Fruit fly (Drosophila melanogaster) whole organism, embryonic: ENCODE measurements around the gene CG5180.
A peak's percentile ranks its signal among the peaks of the same experiment; 100 is the strongest.

Source experiments
- CG10979 ChIP-seq: fragments of 200-800 bp; sonication (Bioruptor generic); optimal IDR thresholded peaks from 2 replicates; lab custom pipeline; 2018; ENCODE audit warnings: missing biosample characterization, mild to moderate bottlenecking, missing genetic modification characterization, moderate library complexity
- CG11696 ChIP-seq: fragments of 200-800 bp; sonication (Bioruptor generic); IDR thresholded peaks from 2 replicates; pipeline ENCODE4 v1.3.6; 2022; ENCODE audit warnings: missing biosample characterization, missing genetic modification characterization
- CG12744 ChIP-seq: fragments of 200-800 bp; sonication (Bioruptor generic); optimal IDR thresholded peaks from 2 replicates; lab custom pipeline; 2016; ENCODE audit warnings: missing biosample characterization, missing genetic modification characterization
- CG14965 ChIP-seq: fragments of 200-800 bp; sonication (Bioruptor generic); optimal IDR thresholded peaks from 2 replicates; lab custom pipeline; 2016; ENCODE audit warnings: missing biosample characterization, missing genetic modification characterization, borderline replicate concordance
- CG1603 ChIP-seq: fragments of 200-800 bp; sonication (Bioruptor generic); optimal IDR thresholded peaks from 2 replicates; lab custom pipeline; 2019; ENCODE audit warnings: missing biosample characterization, mild to moderate bottlenecking, missing genetic modification characterization, moderate library complexity
- CG17829 ChIP-seq: fragments of 200-800 bp; optimal IDR thresholded peaks from 2 replicates; lab custom pipeline; 2019; ENCODE audit warnings: missing biosample characterization, mild to moderate bottlenecking, missing genetic modification characterization, moderate library complexity
- CG31441 ChIP-seq: fragments of 200-800 bp; sonication (Bioruptor generic); IDR thresholded peaks from 2 replicates; pipeline ENCODE4 v1.3.6; 2022; ENCODE audit warnings: missing biosample characterization, missing genetic modification characterization
- CG3281 ChIP-seq: fragments of 200-800 bp; sonication (Bioruptor generic); optimal IDR thresholded peaks from 3 replicates; lab custom pipeline; 2017; ENCODE audit warnings: missing biosample characterization, mild to moderate bottlenecking, missing genetic modification characterization
- CG3847 ChIP-seq: fragments of 200-800 bp; sonication (Bioruptor generic); IDR thresholded peaks from 2 replicates; pipeline ENCODE4 v1.3.6; 2022; ENCODE audit warnings: missing biosample characterization, missing genetic modification characterization
- CG3995 ChIP-seq: fragments of 200-800 bp; sonication (Bioruptor generic); optimal IDR thresholded peaks from 3 replicates; lab custom pipeline; 2016; ENCODE audit warnings: missing biosample characterization, missing genetic modification characterization
- CG4282 ChIP-seq: fragments of 200-800 bp; sonication (Bioruptor generic); optimal IDR thresholded peaks from 2 replicates; lab custom pipeline; 2016; ENCODE audit warnings: missing biosample characterization, missing genetic modification characterization
- CG4360 ChIP-seq: fragments of 200-800 bp; sonication (Bioruptor generic); IDR thresholded peaks from 2 replicates; pipeline ENCODE4 v1.3.6; 2022; ENCODE audit warnings: missing biosample characterization, missing genetic modification characterization
- CG4617 ChIP-seq: fragments of 200-800 bp; sonication (Bioruptor generic); optimal IDR thresholded peaks from 3 replicates; lab custom pipeline; 2016; ENCODE audit warnings: missing biosample characterization, missing genetic modification characterization, borderline replicate concordance
- CG6791 ChIP-seq: fragments of 200-800 bp; sonication (Bioruptor generic); IDR thresholded peaks from 3 replicates; pipeline ENCODE4 v1.3.6; 2022; ENCODE audit warnings: missing biosample characterization, missing genetic modification characterization; ENCODE audit not compliant: partially characterized antibody
- CG6813 ChIP-seq: fragments of 200-800 bp; sonication (Bioruptor generic); optimal IDR thresholded peaks from 2 replicates; lab custom pipeline; 2017; ENCODE audit warnings: missing biosample characterization, missing genetic modification characterization, mild to moderate bottlenecking, moderate library complexity, missing genetic modification reagents
- CG8290 ChIP-seq, 3 experiments: fragments of 200-800 bp; sonication (Bioruptor generic); optimal IDR thresholded peaks; 2 replicates each; lab custom pipeline; 2016 to 2019; ENCODE audit warnings: missing biosample characterization in 3 of 3, missing genetic modification characterization in 3 of 3, mild to moderate bottlenecking in 2 of 3, moderate library complexity in 1 of 3
- CG9437 ChIP-seq: fragments of 200-800 bp; sonication (Bioruptor generic); optimal IDR thresholded peaks from 2 replicates; lab custom pipeline; 2018; ENCODE audit warnings: missing biosample characterization, mild to moderate bottlenecking, missing genetic modification characterization
- Doc3 ChIP-seq: fragments of 200-800 bp; sonication (Bioruptor generic); IDR thresholded peaks from 3 replicates; pipeline ENCODE4 v1.3.6; 2022; ENCODE audit warnings: missing biosample characterization, missing genetic modification characterization; ENCODE audit not compliant: partially characterized antibody
- Dp ChIP-seq: fragments of 200-800 bp; sonication (Bioruptor generic); optimal IDR thresholded peaks from 2 replicates; lab custom pipeline; 2018; ENCODE audit warnings: missing biosample characterization, mild to moderate bottlenecking, missing genetic modification characterization, moderate library complexity
- E2f2 ChIP-seq: fragments of 200-800 bp; sonication (Bioruptor generic); IDR thresholded peaks from 2 replicates; pipeline ENCODE4 v1.3.6; 2022; ENCODE audit warnings: missing biosample characterization, missing genetic modification characterization
- Ets97D ChIP-seq: fragments of 200-800 bp; sonication (Bioruptor generic); optimal IDR thresholded peaks from 3 replicates; lab custom pipeline; 2016; ENCODE audit warnings: missing biosample characterization, missing genetic modification characterization
- Lhr ChIP-seq: fragments of 200-800 bp; sonication (Bioruptor generic); optimal IDR thresholded peaks from 3 replicates; lab custom pipeline; 2017; ENCODE audit warnings: mild to moderate bottlenecking, missing biosample characterization, missing genetic modification reagents, missing genetic modification characterization
- MBD-R2 ChIP-seq: fragments of 200-800 bp; sonication (Bioruptor generic); IDR thresholded peaks from 2 replicates; pipeline ENCODE4 v1.3.6; 2022; ENCODE audit warnings: missing biosample characterization, missing genetic modification characterization
- MESR4 ChIP-seq: fragments of 200-800 bp; sonication (Bioruptor generic); optimal IDR thresholded peaks from 2 replicates; lab custom pipeline; 2018; ENCODE audit warnings: missing biosample characterization, mild to moderate bottlenecking, missing genetic modification characterization, moderate library complexity
- Max ChIP-seq: fragments of 200-800 bp; sonication (Bioruptor generic); optimal IDR thresholded peaks from 2 replicates; lab custom pipeline; 2016; ENCODE audit warnings: missing biosample characterization, mild to moderate bottlenecking, missing genetic modification characterization
- Oaz ChIP-seq: fragments of 200-800 bp; sonication (Bioruptor generic); IDR thresholded peaks from 2 replicates; pipeline ENCODE4 v1.3.6; 2022; ENCODE audit warnings: missing biosample characterization, missing genetic modification characterization
- Pdp1 ChIP-seq, 2 experiments: fragments of 200-800 bp; sonication (Bioruptor generic); optimal IDR thresholded peaks; 3 replicates each; lab custom pipeline; 2016; ENCODE audit warnings: missing biosample characterization in 2 of 2, missing genetic modification characterization in 2 of 2, mild to moderate bottlenecking in 1 of 2, moderate library complexity in 1 of 2
- Sin3A ChIP-seq: fragments of >200 bp; optimal IDR thresholded peaks from 2 replicates; lab custom pipeline; 2018
- Sry-δ ChIP-seq: fragments of 200-800 bp; sonication (Bioruptor generic); optimal IDR thresholded peaks from 2 replicates; lab custom pipeline; 2016; ENCODE audit warnings: missing biosample characterization, missing genetic modification characterization
- Stat92E ChIP-seq, 3 experiments: fragments of >200 bp in 2 of 3; fragments of 200-800 bp in 1 of 3; sonication (Bioruptor generic) in 1 of 3; optimal IDR thresholded peaks; 2 replicates each; lab custom pipeline; 2017 to 2019; ENCODE audit warnings: missing biosample characterization in 3 of 3, missing genetic modification characterization in 3 of 3, mild to moderate bottlenecking in 1 of 3, moderate library complexity in 1 of 3
- YL-1 ChIP-seq: fragments of 200-800 bp; sonication (Bioruptor generic); optimal IDR thresholded peaks from 3 replicates; lab custom pipeline; 2017; ENCODE audit warnings: missing biosample characterization, mild to moderate bottlenecking, missing genetic modification characterization
- amos ChIP-seq: fragments of 200-800 bp; sonication (Bioruptor generic); IDR thresholded peaks from 2 replicates; pipeline ENCODE4 v1.3.6; 2022; ENCODE audit warnings: missing biosample characterization, missing genetic modification characterization; ENCODE audit not compliant: partially characterized antibody
- bigmax ChIP-seq: fragments of 200-800 bp; sonication (Bioruptor generic); optimal IDR thresholded peaks from 2 replicates; lab custom pipeline; 2018; ENCODE audit warnings: missing biosample characterization, mild to moderate bottlenecking, missing genetic modification characterization
- chm ChIP-seq: fragments of 200-800 bp; sonication (Bioruptor generic); IDR thresholded peaks from 2 replicates; pipeline ENCODE4 v1.3.6; 2022; ENCODE audit warnings: missing biosample characterization, missing genetic modification characterization
- ci ChIP-seq: fragments of 200-800 bp; sonication (Bioruptor generic); IDR thresholded peaks from 3 replicates; pipeline ENCODE4 v1.3.6; 2022; ENCODE audit warnings: missing biosample characterization, missing genetic modification characterization
- crol ChIP-seq: fragments of 200-800 bp; sonication (Bioruptor generic); IDR thresholded peaks from 2 replicates; pipeline ENCODE4 v1.3.6; 2022; ENCODE audit warnings: missing biosample characterization, missing genetic modification characterization
- ftz-f1 ChIP-seq: fragments of 200-800 bp; sonication (Bioruptor generic); optimal IDR thresholded peaks from 2 replicates; lab custom pipeline; 2016; ENCODE audit warnings: missing biosample characterization, missing genetic modification characterization
- gfzf ChIP-seq: fragments of 200-800 bp; sonication (Bioruptor generic); optimal IDR thresholded peaks from 2 replicates; lab custom pipeline; 2016; ENCODE audit warnings: missing biosample characterization, mild to moderate bottlenecking, missing genetic modification characterization, moderate library complexity
- her ChIP-seq: fragments of 200-800 bp; sonication (Bioruptor generic); optimal IDR thresholded peaks from 2 replicates; lab custom pipeline; 2016; ENCODE audit warnings: missing biosample characterization, missing genetic modification characterization
- kah ChIP-seq: fragments of 200-800 bp; sonication (Bioruptor generic); optimal IDR thresholded peaks from 2 replicates; lab custom pipeline; 2018; ENCODE audit warnings: missing biosample characterization, mild to moderate bottlenecking, missing genetic modification characterization
- phol ChIP-seq: fragments of 200-800 bp; sonication (Bioruptor generic); optimal IDR thresholded peaks from 3 replicates; lab custom pipeline; 2018; ENCODE audit warnings: missing biosample characterization, mild to moderate bottlenecking, missing genetic modification characterization, moderate library complexity
- pzg ChIP-seq: fragments of 200-800 bp; sonication (Bioruptor generic); optimal IDR thresholded peaks from 3 replicates; lab custom pipeline; 2018; ENCODE audit warnings: missing biosample characterization, mild to moderate bottlenecking, missing genetic modification characterization, moderate library complexity
- stwl ChIP-seq: fragments of 200-800 bp; sonication (Bioruptor generic); optimal IDR thresholded peaks from 3 replicates; lab custom pipeline; 2018; ENCODE audit warnings: missing biosample characterization, mild to moderate bottlenecking, missing genetic modification characterization, moderate library complexity
- trem ChIP-seq: fragments of 200-800 bp; optimal IDR thresholded peaks from 3 replicates; lab custom pipeline; 2019; ENCODE audit warnings: missing biosample characterization, mild to moderate bottlenecking, missing genetic modification characterization, moderate library complexity
- unc-4 ChIP-seq: fragments of 200-800 bp; sonication (Bioruptor generic); IDR thresholded peaks from 2 replicates; pipeline ENCODE4 v1.3.6; 2022; ENCODE audit warnings: missing biosample characterization, missing genetic modification characterization; ENCODE audit not compliant: partially characterized antibody
- vvl ChIP-seq: fragments of 200-800 bp; sonication (Bioruptor generic); IDR thresholded peaks from 2 replicates; pipeline ENCODE4 v1.3.6; 2022; ENCODE audit warnings: missing biosample characterization, missing genetic modification characterization
- zen2 ChIP-seq: fragments of 200-800 bp; sonication (Bioruptor generic); IDR thresholded peaks from 3 replicates; pipeline ENCODE4 v1.3.6; 2022; ENCODE audit warnings: missing biosample characterization, missing genetic modification characterization; ENCODE audit not compliant: partially characterized antibody

Gene CG5180

DNA sequence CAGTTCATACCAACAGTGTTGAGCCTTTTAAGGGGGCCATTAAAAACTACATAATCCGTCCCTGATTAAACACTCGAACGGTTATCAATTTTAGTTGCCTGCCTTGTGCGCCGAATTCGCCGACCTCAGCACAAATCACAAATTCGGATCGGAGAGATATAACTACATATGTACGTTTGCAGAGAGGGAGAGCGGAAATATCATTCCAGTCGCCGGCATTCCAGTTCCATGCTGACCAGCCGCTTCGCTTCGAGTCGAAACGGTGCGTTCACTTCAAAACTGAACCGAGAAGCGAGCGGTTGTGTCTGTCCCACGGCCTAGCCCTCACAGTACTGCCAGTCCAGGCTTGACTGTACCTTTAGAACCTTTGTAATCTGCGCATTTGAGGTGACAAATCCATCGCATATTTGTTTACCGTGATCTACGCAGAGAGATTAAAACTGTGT, 16.8 kb downstream of the CG5180 start (continued):
- TF ChIP-seq CG10979 (tag; lab: Kevin White, UChicago) (no peak), Oaz (GFP tag; lab: Robert Waterston, UW) (no peak), CG17829 (tag; lab: Kevin White, UChicago) (peak; percentile 65), CG14965 (GFP tag; lab: Kevin White, UChicago) (no peak), kah (GFP tag; lab: Kevin White, UChicago) (no peak), chm (peak; percentile 62), CG31441 (GFP tag; lab: Robert Waterston, UW) (no peak; the same call in 1 of the 2 replicates), CG8290 (GFP tag; optimal IDR thresholded peaks at IDR 0.05; lab: Kevin White, UChicago) (no peak), CG8290 (tag; optimal IDR thresholded peaks at IDR 0.05; lab: Kevin White, UChicago) (peak in 1 of 2 experiments; percentile 62)

DNA sequence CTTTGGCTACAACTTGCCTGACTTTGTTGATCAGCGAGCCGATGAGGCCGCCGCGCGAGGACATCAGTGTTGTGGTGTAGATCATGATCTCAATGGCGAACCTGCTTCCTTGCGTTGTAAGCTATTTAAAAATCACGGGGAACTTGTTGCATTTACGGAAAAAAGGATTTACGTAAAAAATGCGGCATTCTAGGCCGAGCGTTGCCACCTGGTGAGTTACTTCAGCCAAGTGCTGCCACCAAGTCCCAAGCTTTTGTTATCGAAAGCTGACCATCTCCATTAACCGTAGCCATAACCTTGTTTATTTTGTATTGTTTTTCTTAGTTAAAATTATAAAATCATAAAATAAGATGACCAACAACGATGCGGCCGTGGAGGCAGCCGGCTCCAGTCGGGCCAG, 19.1 kb downstream of the CG5180 start, which contains the start of the genes TFAM and CG5412:
TSS of gene TFAM (minus strand) at position 222 of the 400 bp plus-strand sequence.
TSS of gene CG5412 (plus strand) at position 265 of the 400 bp plus-strand sequence.
- TF ChIP-seq Lhr (GFP tag; lab: Kevin White, UChicago), result peak; percentile 13
- no peak for TF ChIP-seq CG3281
- peak; percentile 55 for TF ChIP-seq trem (tag; lab: Kevin White, UChicago)
- TF ChIP-seq Sry-δ, result peak; percentile 83
- no peak for TF ChIP-seq CG4360 (GFP tag; lab: Robert Waterston, UW)
- TF ChIP-seq Dp (GFP tag; lab: Kevin White, UChicago), result peak; percentile 38
- TF ChIP-seq bigmax, result peak; percentile 96
- TF ChIP-seq E2f2 (GFP tag; lab: Robert Waterston, UW), result peak; percentile 56; the same call in 1 of the 2 replicates
- no peak; the same call in none of the 2 replicates for TF ChIP-seq vvl (GFP tag; lab: Robert Waterston, UW)
- peak; percentile 31 for TF ChIP-seq Sin3A (lab: Kevin White, UChicago)
- TF ChIP-seq CG6791 (GFP tag; lab: Robert Waterston, UW), result peak; percentile 45; the same call in 2 of the 3 replicates
- TF ChIP-seq unc-4 (GFP tag; lab: Robert Waterston, UW), result peak; percentile 33; the same call in 1 of the 2 replicates
- TF ChIP-seq stwl (tag; lab: Kevin White, UChicago), result peak; percentile 55
- no peak for TF ChIP-seq Ets97D (GFP tag; lab: Kevin White, UChicago)
- peak in 1 of 2 experiments; percentile 91 for TF ChIP-seq Pdp1 (GFP tag; optimal IDR thresholded peaks at IDR 0.05; lab: Kevin White, UChicago)
- TF ChIP-seq CG3847 (GFP tag; lab: Robert Waterston, UW), result peak; percentile 37; the same call in 1 of the 2 replicates
- peak; percentile 23; the same call in 1 of the 3 replicates for TF ChIP-seq Doc3
- TF ChIP-seq CG11696 (GFP tag; lab: Robert Waterston, UW), result no peak
- peak; percentile 45; the same call in 1 of the 2 replicates for TF ChIP-seq amos (GFP tag; lab: Robert Waterston, UW)
- TF ChIP-seq crol (GFP tag; lab: Robert Waterston, UW), result 0 out of 2 replicates have a peak, but pooled peaks have one; percentile 2
- TF ChIP-seq YL-1 (GFP tag; lab: Kevin White, UChicago), result peak; percentile 84
- TF ChIP-seq MBD-R2, result peak; percentile 93
- peak; percentile 33; the same call in 1 of the 3 replicates for TF ChIP-seq zen2 (GFP tag; lab: Robert Waterston, UW)
- TF ChIP-seq ftz-f1 (GFP tag; lab: Kevin White, UChicago), result peak; percentile 71
- peak; percentile 83 for TF ChIP-seq MESR4
- peak; percentile 2 for TF ChIP-seq gfzf (GFP tag; lab: Kevin White, UChicago)
- peak; percentile 13 for TF ChIP-seq CG3995
- TF ChIP-seq Max (GFP tag; lab: Kevin White, UChicago), result peak; percentile 43
- TF ChIP-seq pzg (GFP tag; lab: Kevin White, UChicago), result peak; percentile 66
- 0 out of 3 replicates have a peak, but pooled peaks have one; percentile 9 for TF ChIP-seq ci
- no peak for TF ChIP-seq CG12744
- peak; percentile 2 for TF ChIP-seq CG6813 (GFP tag; lab: Kevin White, UChicago)
- peak; percentile 56 for TF ChIP-seq CG9437
- peak in 1 of 3 experiments; percentile 49 for TF ChIP-seq Stat92E (GFP tag; optimal IDR thresholded peaks at IDR 0.05; lab: Kevin White, UChicago)
- TF ChIP-seq CG1603 (tag; lab: Kevin White, UChicago), result peak; percentile 50
- peak; percentile 26 for TF ChIP-seq CG17829 (tag; lab: Kevin White, UChicago)
- TF ChIP-seq her (GFP tag; lab: Kevin White, UChicago), result no peak
- peak; percentile 85 for TF ChIP-seq CG4617
- TF ChIP-seq CG4282, result no peak
- TF ChIP-seq phol (tag; lab: Kevin White, UChicago), result peak; percentile 49
